Worm (Caenorhabditis elegans) whole organism, late embryonic: ENCODE data around the gene lsy-2.

Experiments
- dve-1 ChIP-seq: sonication (generic microtip); optimal IDR thresholded peaks from 2 replicates; lab custom pipeline; 2017; ENCODE audit warnings: antibody characterized with exemption, mild to moderate bottlenecking, missing genetic modification characterization, missing compliant biosample characterization
- gmeb-2 ChIP-seq: sonication (generic microtip); optimal IDR thresholded peaks from 2 replicates; lab custom pipeline; 2016; ENCODE audit warnings: missing genetic modification characterization, inconsistent platforms, missing compliant biosample characterization
- nfya-1 ChIP-seq: sonication (generic microtip); optimal IDR thresholded peaks from 2 replicates; lab custom pipeline; 2017; ENCODE audit warnings: missing genetic modification characterization, mild to moderate bottlenecking, missing compliant biosample characterization, antibody characterized with exemption, moderate library complexity
- nhr-11 ChIP-seq: fragments of 150-350 bp; optimal IDR thresholded peaks from 2 replicates; lab custom pipeline; 2014; ENCODE audit warnings: missing biosample characterization, missing genetic modification characterization
- sdc-2 ChIP-seq: sonication (generic microtip); optimal IDR thresholded peaks from 2 replicates; lab custom pipeline; 2016; ENCODE audit warnings: missing genotype, missing genetic modification characterization, missing compliant biosample characterization
- sox-4 ChIP-seq: sonication (generic microtip); optimal IDR thresholded peaks from 2 replicates; lab custom pipeline; 2017; ENCODE audit warnings: mild to moderate bottlenecking, missing genetic modification characterization, inconsistent platforms, missing compliant biosample characterization
- tbx-2 ChIP-seq: sonication (generic microtip); optimal IDR thresholded peaks from 2 replicates; lab custom pipeline; 2016; ENCODE audit warnings: missing genetic modification characterization, missing compliant biosample characterization

DNA sequence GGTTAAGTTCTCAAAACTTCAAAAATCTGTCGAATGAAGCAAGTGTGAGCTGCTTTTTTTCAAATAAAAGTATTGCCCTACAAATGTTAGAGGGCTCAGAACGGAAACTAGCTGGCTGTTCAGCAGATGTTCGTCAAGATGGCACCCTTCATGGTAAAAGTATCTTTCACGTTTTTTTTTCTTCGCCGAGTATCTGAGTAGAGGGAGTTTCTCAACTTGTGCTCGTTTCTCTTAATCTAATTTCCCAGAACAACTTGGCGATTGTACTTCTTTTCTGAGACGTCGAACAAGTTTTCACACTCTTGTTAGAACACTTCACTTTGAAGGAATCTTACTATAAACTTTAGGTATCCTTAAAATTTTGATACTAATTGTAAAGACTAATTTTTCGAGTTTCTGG lies 1.8 kb upstream of the lsy-2 start:
- TF ChIP-seq nfya-1 (tag; lab: Kevin White, UChicago) (no peak), sdc-2 (tag; lab: Kevin White, UChicago) (no peak), sox-4 (tag; lab: Kevin White, UChicago) (no peak), nhr-11 (tag; lab: Kevin White, UChicago) (no peak), gmeb-2 (tag; lab: Kevin White, UChicago) (no peak), dve-1 (no peak), tbx-2 (tag; lab: Kevin White, UChicago) (no peak)
